Worm (Caenorhabditis elegans): Measurements from ENCODE around the gene Y62H9A.16.

Y62H9A.16 gene

DNA sequence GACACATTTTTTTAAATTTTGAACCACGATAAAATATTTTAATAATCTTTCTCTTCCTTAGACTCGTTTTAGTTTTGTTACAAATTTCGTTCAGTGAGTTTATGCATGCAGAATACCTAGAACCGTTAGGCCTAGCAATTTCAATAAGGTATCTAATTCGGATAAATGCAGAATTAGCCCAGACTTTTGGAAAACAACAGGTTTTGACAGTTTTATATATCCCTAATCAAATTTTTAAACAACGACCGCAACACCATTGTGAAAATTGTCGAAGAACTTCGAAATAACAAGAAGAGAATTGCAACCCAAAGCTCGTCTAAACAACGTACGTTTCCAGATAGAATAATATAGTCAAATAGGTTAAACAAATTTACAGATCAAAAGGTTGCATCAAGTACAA lies at the start of gene Y62H9A.16:
Gene Y62H9A.16, plus strand, starts transcription at position 301 of the 400 bp plus-strand sequence.
- no peak for TF ChIP-seq dao-5 (tag; optimal IDR thresholded peaks at IDR 0.05)
- no peak for TF ChIP-seq W03F9.2 (tag; optimal IDR thresholded peaks at IDR 0.05)

DNA sequence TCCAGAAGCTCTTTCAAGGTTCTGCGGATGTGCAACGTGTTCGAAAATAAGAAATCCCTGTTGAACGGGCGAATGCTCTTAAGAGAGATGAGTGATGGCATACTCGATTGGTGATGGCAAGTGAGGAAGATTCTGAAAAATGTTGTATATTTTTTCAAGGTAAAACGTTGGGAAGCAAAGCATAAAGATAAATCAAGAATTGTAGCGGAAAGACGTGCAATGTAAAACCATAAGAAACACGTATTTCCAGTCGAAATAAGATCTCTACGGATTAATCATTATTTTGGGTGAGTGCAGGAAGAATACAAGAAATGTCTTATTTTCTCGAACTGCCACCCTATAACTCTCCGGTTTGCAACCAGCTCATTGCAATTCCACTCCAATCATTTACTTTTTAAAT lies 48.8 kb upstream of the Y62H9A.16 start, which contains the start of gene dot-1.2:
Gene dot-1.2, minus strand, starts transcription at position 101 of the 400 bp plus-strand sequence.
- TF ChIP-seq W03F9.2 (tag; optimal IDR thresholded peaks at IDR 0.05): no peak
- TF ChIP-seq dao-5 (tag; optimal IDR thresholded peaks at IDR 0.05): no peak
- TF ChIP-seq him-1 (tag; optimal IDR thresholded peaks at IDR 0.05): no peak

DNA sequence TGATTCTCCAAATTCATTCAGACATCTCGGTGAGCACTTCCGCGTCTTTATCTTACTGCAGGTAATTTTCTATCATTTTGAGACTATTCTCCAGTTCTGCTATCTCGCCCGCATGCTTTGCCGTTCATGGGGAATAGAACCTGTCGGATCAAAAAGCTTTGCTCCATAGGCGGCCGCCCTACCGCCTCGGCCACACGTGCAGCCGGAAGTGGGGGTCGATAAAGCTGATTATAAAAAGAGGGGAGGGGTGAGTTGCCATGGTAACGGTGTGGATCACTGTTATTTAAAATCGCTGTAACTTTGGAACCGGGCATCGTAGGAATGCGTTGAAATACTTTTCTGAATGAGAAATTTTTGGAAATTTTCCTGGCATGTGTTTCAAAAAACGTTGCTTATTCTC lies 47.7 kb upstream of the Y62H9A.16 start:
- TF ChIP-seq dao-5 (tag; optimal IDR thresholded peaks at IDR 0.05) (no peak), him-1 (tag; optimal IDR thresholded peaks at IDR 0.05) (no peak), W03F9.2 (tag; optimal IDR thresholded peaks at IDR 0.05) (no peak)

DNA sequence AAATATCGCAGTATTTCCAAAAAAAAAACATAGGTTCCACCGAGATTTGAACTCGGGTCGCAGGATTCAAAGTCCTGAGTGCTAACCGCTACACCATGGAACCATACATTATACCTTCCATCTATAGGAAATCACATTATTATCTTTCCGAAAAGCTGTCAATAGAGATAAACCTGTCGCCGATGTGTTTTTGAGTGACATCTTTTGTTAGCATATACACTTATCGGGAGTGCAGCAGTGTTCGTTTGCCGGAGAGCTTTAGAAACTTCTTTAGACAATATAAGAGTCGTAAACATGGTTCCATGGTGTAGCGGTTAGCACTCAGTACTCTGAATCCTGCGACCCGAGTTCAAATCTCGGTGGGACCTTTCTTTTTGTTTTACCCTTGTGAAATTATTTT lies 45.9 kb upstream of the Y62H9A.16 start:
- TF ChIP-seq him-1 (tag; optimal IDR thresholded peaks at IDR 0.05) (no peak), dao-5 (tag; optimal IDR thresholded peaks at IDR 0.05) (peak; percentile 11), W03F9.2 (tag; optimal IDR thresholded peaks at IDR 0.05) (no peak)

DNA sequence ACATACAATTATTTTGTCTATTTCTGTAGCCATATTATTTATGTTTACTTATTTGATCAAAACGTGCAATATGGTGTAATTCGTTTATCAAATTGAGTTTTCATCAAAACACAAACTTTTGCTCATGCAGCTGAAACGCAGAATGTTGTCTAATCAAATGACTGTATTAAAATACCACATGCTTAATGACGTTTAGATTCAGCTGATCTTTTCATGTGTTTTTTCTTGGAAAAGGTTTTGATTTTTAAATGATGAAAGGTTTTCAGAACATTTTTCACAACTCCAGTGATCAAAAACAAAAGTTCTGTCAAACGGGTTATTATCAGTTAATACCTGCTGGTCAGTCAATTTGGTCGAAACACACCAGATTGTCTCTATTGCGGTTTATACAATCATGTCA lies 42.8 kb upstream of the Y62H9A.16 start, which contains the start of gene Y62H9A.1:
Gene Y62H9A.1, plus strand, starts transcription at position 282 of the 400 bp plus-strand sequence.
- no peak for TF ChIP-seq dao-5 (tag; optimal IDR thresholded peaks at IDR 0.05)
- no peak for TF ChIP-seq him-1 (tag; optimal IDR thresholded peaks at IDR 0.05)
- no peak for TF ChIP-seq W03F9.2 (tag; optimal IDR thresholded peaks at IDR 0.05)

DNA sequence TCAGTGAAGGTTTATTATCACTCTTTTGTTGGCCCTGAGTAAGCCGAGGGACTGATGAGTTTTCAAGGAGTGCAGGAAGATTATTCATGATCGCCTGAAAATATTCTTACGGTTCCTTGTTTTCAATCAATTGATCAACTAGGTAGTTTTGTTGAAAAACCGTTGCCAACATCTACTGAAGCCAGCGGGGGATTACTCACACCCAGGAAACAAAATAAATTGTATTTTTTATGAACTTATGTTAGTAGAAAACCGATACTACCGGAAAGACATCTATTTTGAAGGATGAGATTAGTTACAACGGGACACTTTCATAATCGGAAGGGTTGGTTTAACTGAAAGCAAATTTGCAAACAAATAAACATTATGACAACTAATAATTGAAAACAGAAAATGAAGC lies 40.0 kb upstream of the Y62H9A.16 start, which contains the start of gene Y62H9A.2:
Gene Y62H9A.2, minus strand, starts transcription at position 101 of the 400 bp plus-strand sequence.
- TF ChIP-seq him-1 (tag; optimal IDR thresholded peaks at IDR 0.05) (no peak), W03F9.2 (tag; optimal IDR thresholded peaks at IDR 0.05) (no peak), dao-5 (tag; optimal IDR thresholded peaks at IDR 0.05) (no peak)

DNA sequence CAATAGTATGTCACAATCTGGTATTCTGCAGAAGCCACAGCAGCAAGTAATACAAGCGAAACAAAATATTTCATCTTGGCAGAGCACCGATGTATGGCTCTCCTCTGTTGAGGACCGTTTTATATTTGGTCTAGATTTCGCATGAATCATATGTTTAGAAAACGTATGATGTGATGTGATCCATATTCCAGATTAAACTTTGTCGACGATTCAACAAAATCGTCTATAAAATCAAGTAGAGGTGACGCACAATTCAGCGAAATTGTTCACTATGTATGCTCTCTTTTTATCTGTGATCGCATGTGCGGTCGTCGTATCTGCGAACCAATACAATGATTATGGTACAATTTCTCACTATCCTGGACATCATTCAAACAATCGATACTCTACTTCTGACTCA lies 38.2 kb upstream of the Y62H9A.16 start, which contains the start of the genes Y62H9A.3 and Y62H9A.4:
Gene Y62H9A.3, minus strand, starts transcription at position 101 of the 400 bp plus-strand sequence.
Gene Y62H9A.4, plus strand, starts transcription at position 256 of the 400 bp plus-strand sequence.
- no peak for TF ChIP-seq W03F9.2 (tag; optimal IDR thresholded peaks at IDR 0.05)

DNA sequence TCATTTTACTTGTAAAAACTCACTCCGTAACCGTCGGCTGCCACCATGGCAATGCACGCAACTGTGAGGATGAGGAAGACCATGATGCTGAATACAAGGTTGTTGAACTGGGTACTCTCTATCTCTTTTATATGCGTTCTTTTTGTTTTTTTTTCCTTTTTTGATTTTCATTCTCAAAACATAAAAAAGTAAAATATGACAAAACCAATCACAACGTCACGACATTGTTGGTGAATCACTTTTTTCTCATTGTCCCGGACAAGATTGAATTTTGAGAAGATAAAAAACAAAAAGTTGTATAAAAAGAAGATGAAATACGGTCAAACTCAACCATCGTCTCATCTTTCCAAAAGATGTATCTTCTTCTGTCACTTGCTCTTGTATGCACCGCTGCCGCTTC lies 35.3 kb upstream of the Y62H9A.16 start, which contains the start of the genes Y62H9A.5 and ule-5:
Gene Y62H9A.5, minus strand, starts transcription at position 101 of the 400 bp plus-strand sequence.
Gene ule-5, plus strand, starts transcription at position 328 of the 400 bp plus-strand sequence.
- no peak for TF ChIP-seq W03F9.2 (tag; optimal IDR thresholded peaks at IDR 0.05)
- no peak for TF ChIP-seq dao-5 (tag; optimal IDR thresholded peaks at IDR 0.05)
- TF ChIP-seq him-1 (tag; optimal IDR thresholded peaks at IDR 0.05): no peak

DNA sequence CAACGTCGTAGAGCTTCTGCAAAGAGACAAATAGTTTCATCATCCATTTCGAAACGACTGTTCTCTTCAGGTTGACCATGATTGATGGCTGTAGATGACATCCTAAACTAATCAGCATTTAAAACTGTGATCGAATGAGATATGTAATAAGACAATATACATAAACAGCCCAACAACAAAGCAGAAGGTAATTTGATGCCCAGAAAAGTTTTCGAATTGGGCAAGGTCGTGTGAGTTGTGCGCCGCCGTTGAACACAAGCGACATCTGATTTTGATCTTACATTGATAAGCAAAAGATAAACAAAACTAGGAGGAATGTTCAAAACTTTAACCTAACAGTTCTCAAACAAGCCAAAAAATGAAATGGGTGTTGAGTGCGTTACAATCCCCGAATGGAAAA lies 32.5 kb upstream of the Y62H9A.16 start, which contains the start of gene Y62H9A.7:
Gene Y62H9A.7, minus strand, starts transcription at position 101 of the 400 bp plus-strand sequence.
- TF ChIP-seq W03F9.2 (tag; optimal IDR thresholded peaks at IDR 0.05) (no peak), him-1 (tag; optimal IDR thresholded peaks at IDR 0.05) (no peak), dao-5 (tag; optimal IDR thresholded peaks at IDR 0.05) (no peak)

DNA sequence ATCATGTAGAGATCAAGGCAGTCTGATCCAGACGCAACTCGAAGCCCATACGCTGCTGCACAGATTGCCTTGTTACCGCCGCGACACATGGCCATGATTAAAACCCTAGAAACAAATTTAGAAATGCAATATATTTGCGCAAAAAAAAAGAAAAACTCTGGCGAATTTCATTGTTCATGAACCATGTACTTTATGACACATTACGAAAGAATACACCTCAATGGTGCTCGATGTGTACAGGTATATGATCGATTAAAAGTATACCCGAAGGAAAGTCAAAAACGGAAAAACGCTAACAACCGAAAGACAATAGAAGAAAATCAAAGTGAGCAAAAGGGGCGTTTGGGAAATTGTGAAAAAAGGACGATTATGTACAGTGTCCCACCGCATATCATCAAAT lies 25.8 kb upstream of the Y62H9A.16 start, which contains the start of gene Y62H9A.8:
Gene Y62H9A.8, minus strand, starts transcription at position 101 of the 400 bp plus-strand sequence.
- TF ChIP-seq dao-5 (tag; optimal IDR thresholded peaks at IDR 0.05) (no peak), W03F9.2 (tag; optimal IDR thresholded peaks at IDR 0.05) (no peak), him-1 (tag; optimal IDR thresholded peaks at IDR 0.05) (no peak)

DNA sequence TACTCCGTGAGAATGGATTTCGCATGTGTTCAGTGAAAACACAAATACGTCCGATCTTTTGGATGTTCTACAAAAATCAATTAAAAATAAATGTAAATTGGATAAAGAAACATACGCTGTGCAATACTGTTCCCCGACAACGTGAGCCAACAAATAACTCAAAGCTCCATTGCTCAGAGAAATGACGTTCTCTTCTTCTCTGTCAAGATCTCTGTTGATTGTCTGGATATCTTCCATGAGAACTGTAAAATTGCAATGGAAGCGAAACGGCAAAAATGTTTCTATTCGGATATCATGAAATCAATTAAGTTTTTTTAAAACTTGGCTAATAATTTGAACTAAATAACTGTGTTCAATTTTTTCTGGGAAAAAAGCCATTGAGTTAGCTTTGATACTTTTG lies 21.4 kb upstream of the Y62H9A.16 start:
- TF ChIP-seq W03F9.2 (tag; optimal IDR thresholded peaks at IDR 0.05) (no peak), him-1 (tag; optimal IDR thresholded peaks at IDR 0.05) (no peak), dao-5 (tag; optimal IDR thresholded peaks at IDR 0.05) (no peak)

DNA sequence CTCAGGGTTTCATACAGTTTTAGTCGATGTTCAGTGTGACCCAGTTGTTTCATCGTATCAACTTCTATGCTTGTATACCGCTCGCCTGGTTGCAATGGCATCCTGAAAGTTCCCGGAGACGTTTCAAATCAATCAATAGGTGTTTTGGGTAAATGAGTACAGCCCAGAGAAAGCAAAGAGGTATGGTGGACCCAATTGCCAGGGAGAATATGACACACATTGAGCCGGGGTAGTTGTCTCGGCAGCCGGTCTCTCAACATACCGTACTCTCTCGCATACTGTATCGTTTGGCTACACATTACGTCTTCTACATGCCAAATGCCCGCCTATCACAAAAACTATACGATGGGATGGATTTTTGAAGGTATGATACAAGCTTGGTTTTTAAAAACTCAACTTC lies 20.1 kb upstream of the Y62H9A.16 start, which contains the start of gene Y62H9A.9:
Gene Y62H9A.9, minus strand, starts transcription at position 101 of the 400 bp plus-strand sequence.
- TF ChIP-seq W03F9.2 (tag; optimal IDR thresholded peaks at IDR 0.05) (no peak), dao-5 (tag; optimal IDR thresholded peaks at IDR 0.05) (no peak), him-1 (tag; optimal IDR thresholded peaks at IDR 0.05) (no peak)

DNA sequence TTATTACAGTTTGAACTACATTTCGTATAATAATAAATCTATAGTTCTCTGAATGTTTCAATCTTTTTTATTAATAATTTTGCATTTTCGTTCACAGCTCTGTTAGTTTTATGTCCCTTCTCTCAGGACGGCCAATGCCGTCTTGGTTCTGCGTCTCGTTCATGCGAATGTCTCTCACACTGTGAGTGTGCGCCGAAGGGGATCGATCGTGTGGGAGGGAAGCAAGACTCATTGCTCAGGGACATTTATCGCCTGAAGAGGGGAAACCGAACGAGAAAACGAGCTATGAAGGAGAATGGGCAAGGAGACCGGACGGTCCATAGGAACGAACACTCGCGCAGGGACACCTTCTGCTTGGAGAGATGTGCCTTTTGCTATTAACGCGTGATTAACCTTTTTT lies 19.1 kb upstream of the Y62H9A.16 start:
- TF ChIP-seq dao-5 (tag; optimal IDR thresholded peaks at IDR 0.05) (no peak), W03F9.2 (tag; optimal IDR thresholded peaks at IDR 0.05) (no peak), him-1 (tag; optimal IDR thresholded peaks at IDR 0.05) (no peak)

DNA sequence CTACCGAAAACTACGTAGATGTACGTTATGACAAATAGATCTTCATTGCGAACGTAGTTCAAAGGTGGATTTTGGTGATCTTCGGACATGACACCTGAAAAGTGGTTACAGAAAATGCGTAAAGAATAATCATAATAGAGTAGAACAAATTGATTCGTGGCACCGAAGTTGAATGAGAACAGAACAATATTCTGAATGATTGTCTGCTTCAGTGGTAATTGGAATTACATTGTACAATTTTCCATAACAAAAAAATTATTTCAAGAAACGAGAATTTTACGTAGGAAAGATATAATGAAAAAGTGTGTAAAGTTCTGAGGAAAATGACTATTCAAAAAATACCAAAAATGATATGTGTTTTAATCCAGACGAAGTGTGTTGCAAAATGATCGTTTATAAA lies 15.4 kb upstream of the Y62H9A.16 start, which contains the start of gene Y62H9A.10:
Gene Y62H9A.10, minus strand, starts transcription at position 101 of the 400 bp plus-strand sequence.
- no peak for TF ChIP-seq W03F9.2 (tag; optimal IDR thresholded peaks at IDR 0.05)
- TF ChIP-seq dao-5 (tag; optimal IDR thresholded peaks at IDR 0.05): no peak
- TF ChIP-seq him-1 (tag; optimal IDR thresholded peaks at IDR 0.05): no peak

DNA sequence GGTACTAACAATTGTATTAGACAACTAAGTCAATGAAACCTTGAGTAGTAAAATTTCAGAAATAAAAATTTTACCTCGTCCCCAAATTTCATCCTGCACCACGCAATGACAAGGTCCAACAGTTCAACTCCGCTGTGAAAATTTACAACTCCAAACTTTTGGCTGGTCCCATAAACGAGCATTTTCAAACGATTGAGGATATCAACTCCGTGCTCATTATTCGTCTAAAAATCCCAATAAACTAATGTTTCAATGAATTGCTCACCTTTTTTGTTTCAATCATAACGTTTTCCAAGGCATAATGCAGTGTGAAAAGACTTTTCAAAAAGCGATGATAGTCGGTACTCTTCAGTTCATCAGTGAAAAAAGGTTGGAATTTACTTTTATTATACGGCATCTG lies 11.5 kb upstream of the Y62H9A.16 start:
- TF ChIP-seq dao-5 (tag; optimal IDR thresholded peaks at IDR 0.05) (no peak), him-1 (tag; optimal IDR thresholded peaks at IDR 0.05) (no peak), W03F9.2 (tag; optimal IDR thresholded peaks at IDR 0.05) (no peak)

Data from whole organism, L4/young adult.